Worm (Caenorhabditis elegans) whole organism, L2 larva: Measurements from ENCODE around the gene T22F3.11.

ENCODE experiments used
- aly-2 ChIP-seq: fragments of 150-350 bp; optimal IDR thresholded peaks from 2 replicates; lab custom pipeline; 2014; ENCODE audit warnings: missing biosample characterization, missing genetic modification characterization
- ama-1 ChIP-seq: fragments of 150-350 bp; optimal IDR thresholded peaks from 2 replicates; lab custom pipeline; 2018; ENCODE audit warnings: inconsistent platforms
- ceh-16 ChIP-seq: fragments of 150-350 bp; optimal IDR thresholded peaks from 2 replicates; lab custom pipeline; 2014; ENCODE audit warnings: missing biosample characterization, missing genetic modification characterization
- elt-1 ChIP-seq: fragments of 150-350 bp; optimal IDR thresholded peaks from 2 replicates; lab custom pipeline; 2014; ENCODE audit warnings: missing biosample characterization, missing genetic modification characterization
- fos-1 ChIP-seq: fragments of 150-350 bp; optimal IDR thresholded peaks from 2 replicates; lab custom pipeline; 2014; ENCODE audit warnings: missing biosample characterization, missing genetic modification characterization
- lin-39 ChIP-seq: fragments of 150-350 bp; optimal IDR thresholded peaks from 2 replicates; lab custom pipeline; 2014; ENCODE audit warnings: missing biosample characterization, missing genetic modification reagents, missing genetic modification characterization
- nhr-11 ChIP-seq: fragments of 150-350 bp; optimal IDR thresholded peaks from 2 replicates; lab custom pipeline; 2014; ENCODE audit warnings: missing biosample characterization, missing genetic modification characterization
- nhr-129 ChIP-seq: fragments of 150-350 bp; optimal IDR thresholded peaks from 2 replicates; lab custom pipeline; 2014; ENCODE audit warnings: missing biosample characterization, missing genetic modification characterization
- ztf-4 ChIP-seq: fragments of 150-350 bp; optimal IDR thresholded peaks from 2 replicates; lab custom pipeline; 2014; ENCODE audit warnings: missing biosample characterization, missing genetic modification characterization

- TF ChIP-seq nhr-129 (no peak), lin-39 (tag; lab: Kevin White, UChicago) (no peak), elt-1 (no peak), ztf-4 (no peak), nhr-11 (tag; lab: Kevin White, UChicago) (no peak), fos-1 (tag; lab: Kevin White, UChicago) (no peak), aly-2 (tag; lab: Kevin White, UChicago) (no peak), ceh-16 (tag; lab: Kevin White, UChicago) (no peak), ama-1 (lab: Kevin White, UChicago) (no peak)
Observed at ce11 chrV:3600570-3600969, 13.8 kb downstream of the T22F3.11 start, which contains the start of gene T22F3.7.
